Worm (Caenorhabditis elegans) whole organism, L1 larva: Measurements from ENCODE around the gene R03G8.3.
A peak's percentile ranks its signal among the peaks of the same experiment; 100 is the strongest.

ENCODE experiments used
- ama-1 ChIP-seq: fragments of 150-350 bp; optimal IDR thresholded peaks from 2 replicates; lab custom pipeline; 2014
- egl-13 ChIP-seq: sonication (generic microtip); optimal IDR thresholded peaks from 2 replicates; lab custom pipeline; 2016; ENCODE audit warnings: missing genotype, missing genetic modification reagents, missing genetic modification characterization, missing compliant biosample characterization
- egl-27 ChIP-seq, 2 experiments: fragments of 150-350 bp in 1 of 2; sonication (generic microtip); optimal IDR thresholded peaks; 3 replicates each; lab custom pipeline; 2017 to 2018; ENCODE audit warnings: missing biosample characterization in 2 of 2, missing genetic modification characterization in 2 of 2, missing genetic modification reagents in 2 of 2
- lin-39 ChIP-seq: fragments of 150-350 bp; optimal IDR thresholded peaks from 2 replicates; lab custom pipeline; 2014; ENCODE audit warnings: missing biosample characterization, missing genetic modification reagents, missing genetic modification characterization
- mab-9 ChIP-seq: fragments of 200-800 bp; sonication (Bioruptor generic); IDR thresholded peaks from 2 replicates; pipeline ENCODE4 v1.3.6; 2022; ENCODE audit warnings: missing genetic modification reagents, missing genetic modification characterization, missing compliant biosample characterization
- mep-1 ChIP-seq: fragments of 150-350 bp; optimal IDR thresholded peaks from 2 replicates; lab custom pipeline; 2014; ENCODE audit warnings: missing biosample characterization, missing genetic modification characterization
- nhr-11 ChIP-seq: fragments of 150-350 bp; optimal IDR thresholded peaks from 2 replicates; lab custom pipeline; 2014; ENCODE audit warnings: missing biosample characterization, missing genetic modification characterization
- nhr-12 ChIP-seq: sonication (generic microtip); optimal IDR thresholded peaks from 2 replicates; lab custom pipeline; 2017; ENCODE audit warnings: missing biosample characterization, missing genetic modification characterization
- tlp-1 ChIP-seq: fragments of 150-350 bp; optimal IDR thresholded peaks from 2 replicates; lab custom pipeline; 2014; ENCODE audit warnings: missing biosample characterization, missing genetic modification characterization

DNA sequence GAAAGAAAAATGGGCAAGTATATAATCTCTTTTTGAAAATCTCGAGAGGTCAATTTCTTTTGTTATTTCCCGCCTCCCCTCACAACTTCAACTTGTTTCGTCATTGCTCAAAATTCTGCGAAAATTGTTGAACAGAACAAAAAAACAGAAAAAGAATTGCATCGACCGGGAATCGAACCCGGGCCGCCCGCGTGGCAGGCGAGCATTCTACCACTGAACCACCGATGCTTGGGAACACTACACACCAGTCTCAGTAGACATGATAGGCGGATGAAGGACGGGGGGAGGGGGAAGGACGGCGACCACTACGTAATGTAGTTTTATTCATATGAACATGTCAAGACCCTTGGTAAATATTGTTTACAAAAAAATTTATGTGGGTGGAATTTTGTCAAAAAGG is 30.3 kb downstream of the R03G8.3 start:
- no peak for TF ChIP-seq tlp-1 (tag; lab: Kevin White, UChicago)
- TF ChIP-seq mab-9 = no peak
- no peak for TF ChIP-seq nhr-12 (tag; lab: Kevin White, UChicago)
- no peak for TF ChIP-seq nhr-11 (tag; lab: Kevin White, UChicago)
- no peak for TF ChIP-seq egl-27 (tag; optimal IDR thresholded peaks at IDR 0.05; lab: Kevin White, UChicago)
- no peak for TF ChIP-seq ama-1
- TF ChIP-seq egl-13 (tag; lab: Kevin White, UChicago) = peak; percentile 52
- TF ChIP-seq lin-39 (tag; lab: Kevin White, UChicago) = no peak
- TF ChIP-seq mep-1 (tag; lab: Kevin White, UChicago) = peak; percentile 64
